Fruit fly (Drosophila melanogaster) whole organism, prepupa: ENCODE measurements around the gene CG18764.

Source experiments
- Blimp-1 ChIP-seq: fragments of 200-800 bp; sonication (Bioruptor generic); optimal IDR thresholded peaks from 3 replicates; lab custom pipeline; 2017; ENCODE audit warnings: missing biosample characterization, missing genetic modification characterization, mild to moderate bottlenecking, moderate library complexity, missing genetic modification reagents
- CG10631 ChIP-seq: fragments of 200-800 bp; sonication (Bioruptor generic); optimal IDR thresholded peaks from 2 replicates; lab custom pipeline; 2016; ENCODE audit warnings: missing biosample characterization, missing genetic modification characterization
- CG10669 ChIP-seq: fragments of 200-800 bp; sonication (Bioruptor generic); optimal IDR thresholded peaks from 3 replicates; lab custom pipeline; 2018; ENCODE audit warnings: missing biosample characterization, mild to moderate bottlenecking, missing genetic modification characterization, moderate library complexity
- CG11762 ChIP-seq: fragments of 200-800 bp; sonication (Bioruptor generic); optimal IDR thresholded peaks from 3 replicates; lab custom pipeline; 2016; ENCODE audit warnings: missing biosample characterization, missing genetic modification characterization; ENCODE audit not compliant: insufficient read depth
- CG11902 ChIP-seq: fragments of 200-800 bp; sonication (Bioruptor generic); optimal IDR thresholded peaks from 3 replicates; lab custom pipeline; 2016; ENCODE audit warnings: missing biosample characterization, missing genetic modification characterization
- CG15336 ChIP-seq: fragments of 200-800 bp; sonication (Bioruptor generic); IDR thresholded peaks from 2 replicates; pipeline ENCODE4 v1.3.6; 2022; ENCODE audit warnings: missing biosample characterization, missing genetic modification characterization
- CG1621 ChIP-seq: fragments of 200-800 bp; sonication (Bioruptor generic); optimal IDR thresholded peaks from 3 replicates; lab custom pipeline; 2018; ENCODE audit warnings: missing biosample characterization, mild to moderate bottlenecking, missing genetic modification characterization
- CG16779 ChIP-seq: fragments of 200-800 bp; sonication (Bioruptor generic); optimal IDR thresholded peaks from 3 replicates; lab custom pipeline; 2017; ENCODE audit warnings: missing biosample characterization, mild to moderate bottlenecking, missing genetic modification characterization
- CG3032 ChIP-seq: fragments of 200-800 bp; optimal IDR thresholded peaks from 2 replicates; lab custom pipeline; 2019; ENCODE audit warnings: missing biosample characterization, mild to moderate bottlenecking, missing genetic modification characterization, moderate library complexity
- CG31627 ChIP-seq: fragments of 200-800 bp; sonication (Bioruptor generic); optimal IDR thresholded peaks from 3 replicates; lab custom pipeline; 2016; ENCODE audit warnings: missing biosample characterization, missing genetic modification characterization
- CG34406 ChIP-seq: fragments of 200-800 bp; sonication (Bioruptor generic); optimal IDR thresholded peaks from 3 replicates; lab custom pipeline; 2016; ENCODE audit warnings: missing biosample characterization, missing genetic modification characterization
- CG3919 ChIP-seq: fragments of 200-800 bp; sonication (Bioruptor generic); optimal IDR thresholded peaks from 3 replicates; lab custom pipeline; 2016; ENCODE audit warnings: missing biosample characterization, missing genetic modification characterization
- CG6276 ChIP-seq: fragments of 200-800 bp; sonication (Bioruptor generic); optimal IDR thresholded peaks from 2 replicates; lab custom pipeline; 2017; ENCODE audit warnings: missing biosample characterization, mild to moderate bottlenecking, missing genetic modification characterization
- CG6854 ChIP-seq: fragments of 200-800 bp; sonication (Bioruptor generic); optimal IDR thresholded peaks from 2 replicates; lab custom pipeline; 2017; ENCODE audit warnings: missing biosample characterization, mild to moderate bottlenecking, missing genetic modification characterization
- CG8119 ChIP-seq: fragments of 200-800 bp; sonication (Bioruptor generic); IDR thresholded peaks from 3 replicates; pipeline ENCODE4 v1.3.6; 2022; ENCODE audit warnings: missing biosample characterization, missing genetic modification characterization
- CG8632 ChIP-seq: fragments of 200-800 bp; sonication (Bioruptor generic); optimal IDR thresholded peaks from 3 replicates; lab custom pipeline; 2016; ENCODE audit warnings: missing biosample characterization, missing genetic modification characterization
- CG9139 ChIP-seq: fragments of 200-800 bp; sonication (Bioruptor generic); optimal IDR thresholded peaks from 3 replicates; lab custom pipeline; 2017; ENCODE audit warnings: missing biosample characterization, mild to moderate bottlenecking, missing genetic modification characterization
- Eip75B ChIP-seq: fragments of 200-800 bp; sonication (Bioruptor generic); optimal IDR thresholded peaks from 3 replicates; lab custom pipeline; 2016; ENCODE audit warnings: missing biosample characterization, missing genetic modification characterization
- Eip78C ChIP-seq: fragments of 200-800 bp; sonication (Bioruptor generic); peaks from one replicate; lab custom pipeline; 2016; ENCODE audit warnings: missing biosample characterization, missing genetic modification characterization
- Eip93F ChIP-seq: fragments of 200-800 bp; sonication (Bioruptor generic); optimal IDR thresholded peaks from 2 replicates; lab custom pipeline; 2016; ENCODE audit warnings: missing biosample characterization, mild to moderate bottlenecking, missing genetic modification characterization
- Ets21C ChIP-seq: fragments of 200-800 bp; sonication (Bioruptor generic); optimal IDR thresholded peaks from 3 replicates; lab custom pipeline; 2016; ENCODE audit warnings: missing biosample characterization, missing genetic modification characterization
- Gug ChIP-seq: fragments of 200-800 bp; sonication (Bioruptor generic); IDR thresholded peaks from 2 replicates; pipeline ENCODE4 v1.3.6; 2022; ENCODE audit warnings: missing biosample characterization, missing genetic modification characterization
- Hr38 ChIP-seq: sonication (Bioruptor generic); optimal IDR thresholded peaks from 2 replicates; lab custom pipeline; 2016; ENCODE audit warnings: missing biosample characterization, missing genetic modification characterization
- Hr39 ChIP-seq: fragments of 200-800 bp; sonication (Bioruptor generic); optimal IDR thresholded peaks from 2 replicates; lab custom pipeline; 2016; ENCODE audit warnings: missing biosample characterization, missing genetic modification characterization
- Lpt ChIP-seq: fragments of 200-800 bp; sonication (Bioruptor generic); optimal IDR thresholded peaks from 3 replicates; lab custom pipeline; 2016; ENCODE audit warnings: missing biosample characterization, missing genetic modification characterization
- Met ChIP-seq: fragments of 200-800 bp; sonication (Bioruptor generic); optimal IDR thresholded peaks from 3 replicates; lab custom pipeline; 2016; ENCODE audit warnings: missing biosample characterization, missing genetic modification characterization
- OdsH ChIP-seq: fragments of 200-800 bp; sonication (Bioruptor generic); optimal IDR thresholded peaks from 3 replicates; lab custom pipeline; 2016; ENCODE audit warnings: missing biosample characterization, missing genetic modification characterization
- Smox ChIP-seq: fragments of 200-800 bp; sonication (Bioruptor generic); optimal IDR thresholded peaks from 3 replicates; lab custom pipeline; 2016; ENCODE audit warnings: missing biosample characterization, missing genetic modification characterization
- Sox102F ChIP-seq: fragments of 200-800 bp; sonication (Bioruptor generic); optimal IDR thresholded peaks from 2 replicates; lab custom pipeline; 2016; ENCODE audit warnings: missing biosample characterization, mild to moderate bottlenecking, missing genetic modification characterization
- Sox14 ChIP-seq: fragments of 200-800 bp; sonication (Bioruptor generic); optimal IDR thresholded peaks from 3 replicates; lab custom pipeline; 2016; ENCODE audit warnings: missing biosample characterization, missing genetic modification characterization
- Sox15 ChIP-seq: fragments of 200-800 bp; sonication (Bioruptor generic); optimal IDR thresholded peaks from 3 replicates; lab custom pipeline; 2016; ENCODE audit warnings: missing biosample characterization, missing genetic modification characterization
- achi ChIP-seq: fragments of 200-800 bp; sonication (Bioruptor generic); optimal IDR thresholded peaks from 3 replicates; lab custom pipeline; 2016; ENCODE audit warnings: missing biosample characterization, missing genetic modification characterization
- acj6 ChIP-seq: fragments of 200-800 bp; sonication (Bioruptor generic); optimal IDR thresholded peaks from 3 replicates; lab custom pipeline; 2016; ENCODE audit warnings: missing biosample characterization, missing genetic modification characterization
- cyc ChIP-seq: fragments of 200-800 bp; sonication (Bioruptor generic); optimal IDR thresholded peaks from 3 replicates; lab custom pipeline; 2016; ENCODE audit warnings: missing biosample characterization, missing genetic modification characterization
- dsx ChIP-seq: fragments of 200-800 bp; optimal IDR thresholded peaks from 3 replicates; lab custom pipeline; 2019; ENCODE audit warnings: missing biosample characterization, mild to moderate bottlenecking, missing genetic modification characterization, moderate library complexity; ENCODE audit not compliant: poor library complexity, severe bottlenecking
- esn ChIP-seq: fragments of 200-800 bp; sonication (Bioruptor generic); optimal IDR thresholded peaks from 2 replicates; lab custom pipeline; 2016; ENCODE audit warnings: missing biosample characterization, mild to moderate bottlenecking, missing genetic modification characterization, moderate library complexity
- fd59A ChIP-seq: fragments of 200-800 bp; sonication (Bioruptor generic); optimal IDR thresholded peaks from 2 replicates; lab custom pipeline; 2017; ENCODE audit warnings: missing biosample characterization, mild to moderate bottlenecking, missing genetic modification characterization, missing genetic modification reagents
- fkh ChIP-seq: fragments of 200-800 bp; sonication (Bioruptor generic); optimal IDR thresholded peaks from 3 replicates; lab custom pipeline; 2017; ENCODE audit warnings: missing biosample characterization, mild to moderate bottlenecking, missing genetic modification characterization, moderate library complexity
- lz ChIP-seq: fragments of 200-800 bp; sonication (Bioruptor generic); optimal IDR thresholded peaks from 3 replicates; lab custom pipeline; 2016; ENCODE audit warnings: missing biosample characterization, missing genetic modification characterization
- net ChIP-seq: fragments of 200-800 bp; sonication (Bioruptor generic); optimal IDR thresholded peaks from 3 replicates; lab custom pipeline; 2016; ENCODE audit warnings: missing biosample characterization, missing genetic modification characterization
- pdm3 ChIP-seq: fragments of 200-800 bp; sonication (Bioruptor generic); optimal IDR thresholded peaks from 3 replicates; lab custom pipeline; 2016; ENCODE audit warnings: missing biosample characterization, missing genetic modification characterization
- salr ChIP-seq, 2 experiments: fragments of 200-800 bp; sonication (Bioruptor generic); optimal IDR thresholded peaks; 3 replicates each; lab custom pipeline; 2016 to 2018; ENCODE audit warnings: missing biosample characterization in 2 of 2, missing genetic modification characterization in 2 of 2, mild to moderate bottlenecking in 1 of 2
- spab ChIP-seq: fragments of 200-800 bp; sonication (Bioruptor generic); optimal IDR thresholded peaks from 2 replicates; lab custom pipeline; 2017; ENCODE audit warnings: missing biosample characterization, mild to moderate bottlenecking, missing genetic modification characterization, missing genetic modification reagents
- svp ChIP-seq: fragments of 200-800 bp; sonication (Bioruptor generic); peaks from one replicate; lab custom pipeline; 2016; ENCODE audit warnings: missing biosample characterization, missing genetic modification characterization
- topi ChIP-seq: fragments of 200-800 bp; sonication (Bioruptor generic); optimal IDR thresholded peaks from 3 replicates; lab custom pipeline; 2016; ENCODE audit warnings: missing biosample characterization, missing genetic modification characterization
- vri ChIP-seq: fragments of 200-800 bp; sonication (Bioruptor generic); optimal IDR thresholded peaks from 3 replicates; lab custom pipeline; 2016; ENCODE audit warnings: missing biosample characterization, mild to moderate bottlenecking, missing genetic modification characterization

Gene CG18764

dm6 chr3R:11613252-11614036, 13.2 kb upstream of the CG18764 start:
- peak; percentile 49 for TF ChIP-seq pdm3
- no peak for TF ChIP-seq achi
- peak; percentile 36 for TF ChIP-seq acj6 (GFP tag; lab: Kevin White, UChicago)
- no peak for TF ChIP-seq CG8119
- no peak for TF ChIP-seq CG16779
- TF ChIP-seq fkh (GFP tag; lab: Kevin White, UChicago): peak; percentile 77
- TF ChIP-seq Met: peak; percentile 55
- TF ChIP-seq CG3032 (tag; lab: Kevin White, UChicago): peak; percentile 5
- peak; percentile 22 for TF ChIP-seq OdsH (GFP tag; lab: Kevin White, UChicago)
- peak; percentile 69 for TF ChIP-seq Eip78C
- peak; percentile 17 for TF ChIP-seq CG11902
- TF ChIP-seq svp (GFP tag; lab: Kevin White, UChicago): peak; percentile 89
- peak; percentile 45 for TF ChIP-seq Sox14 (GFP tag; lab: Kevin White, UChicago)
- no peak for TF ChIP-seq Eip93F (GFP tag; lab: Kevin White, UChicago)
- TF ChIP-seq Sox15 (GFP tag; lab: Kevin White, UChicago): no peak
- peak; percentile 69 for TF ChIP-seq Hr39 (GFP tag; lab: Kevin White, UChicago)
- no peak for TF ChIP-seq CG10669 (GFP tag; lab: Kevin White, UChicago)
- peak; percentile 31 for TF ChIP-seq CG6854 (GFP tag; lab: Kevin White, UChicago)
- TF ChIP-seq cyc (GFP tag; lab: Kevin White, UChicago): peak; percentile 63
- TF ChIP-seq Ets21C (GFP tag; lab: Kevin White, UChicago): peak; percentile 7
- peak; percentile 73 for TF ChIP-seq CG31627 (GFP tag; lab: Kevin White, UChicago)
- TF ChIP-seq CG3919 (GFP tag; lab: Kevin White, UChicago): peak; percentile 48
- TF ChIP-seq CG15336: no peak
- no peak for TF ChIP-seq Sox102F (GFP tag; lab: Kevin White, UChicago)
- peak; percentile 57 for TF ChIP-seq esn
- TF ChIP-seq topi: peak; percentile 43
- TF ChIP-seq lz (GFP tag; lab: Kevin White, UChicago): peak; percentile 52

- TF ChIP-seq CG9139 (peak; percentile 2), CG10669 (GFP tag; lab: Kevin White, UChicago) (no peak)
These were observed 12.6 kb upstream of the CG18764 start for dm6 chr3R:11614107-11614506.

dm6 chr3R:11614507-11614906, 12.2 kb upstream of the CG18764 start:
- peak; percentile 8 for TF ChIP-seq CG8632 (GFP tag; lab: Kevin White, UChicago)
- peak; percentile 58 for TF ChIP-seq CG34406
- peak; percentile 23 for TF ChIP-seq acj6 (GFP tag; lab: Kevin White, UChicago)
- TF ChIP-seq Ets21C (GFP tag; lab: Kevin White, UChicago): peak; percentile 26
- TF ChIP-seq CG11902: peak; percentile 20
- peak; percentile 49 for TF ChIP-seq vri (GFP tag; lab: Kevin White, UChicago)
- TF ChIP-seq esn: peak; percentile 62
- TF ChIP-seq fd59A (GFP tag; lab: Kevin White, UChicago): no peak
- peak; percentile 3 for TF ChIP-seq CG6276
- no peak for TF ChIP-seq CG11762
- TF ChIP-seq net (GFP tag; lab: Kevin White, UChicago): no peak
- TF ChIP-seq CG8119: no peak
- peak; percentile 5 for TF ChIP-seq Sox15 (GFP tag; lab: Kevin White, UChicago)
- peak; percentile 24 for TF ChIP-seq dsx
- peak; percentile 28 for TF ChIP-seq CG3032 (tag; lab: Kevin White, UChicago)
- peak; percentile 7 for TF ChIP-seq CG10631 (GFP tag; lab: Kevin White, UChicago)
- peak; percentile 17; the same call in 1 of the 2 replicates for TF ChIP-seq Gug (GFP tag; lab: Robert Waterston, UW)
- TF ChIP-seq Hr38 (GFP tag; lab: Kevin White, UChicago): no peak
- peak; percentile 56 for TF ChIP-seq topi
- TF ChIP-seq spab (GFP tag; lab: Kevin White, UChicago): peak; percentile 22
- no peak for TF ChIP-seq Eip93F (GFP tag; lab: Kevin White, UChicago)
- peak; percentile 56 for TF ChIP-seq Eip75B
- TF ChIP-seq CG31627 (GFP tag; lab: Kevin White, UChicago): peak; percentile 50
- TF ChIP-seq CG3919 (GFP tag; lab: Kevin White, UChicago): peak; percentile 44
- peak; percentile 5 for TF ChIP-seq Blimp-1 (GFP tag; lab: Kevin White, UChicago)
- TF ChIP-seq CG1621 (tag; lab: Kevin White, UChicago): no peak
- no peak for TF ChIP-seq salr (GFP tag; optimal IDR thresholded peaks at IDR 0.05; lab: Kevin White, UChicago)
- TF ChIP-seq CG16779: no peak
- TF ChIP-seq Lpt (GFP tag; lab: Kevin White, UChicago): no peak
- peak; percentile 52 for TF ChIP-seq Smox
- TF ChIP-seq achi: peak; percentile 35
